Worm (Caenorhabditis elegans): Measurements from ENCODE around the gene clec-49.

- TF ChIP-seq fkh-10 (GFP tag; optimal IDR thresholded peaks at IDR 0.05) = no peak
- no peak for TF ChIP-seq daf-19 (GFP tag; conservative IDR thresholded peaks at IDR 0.05)
- no peak for TF ChIP-seq hlh-30 (tag; optimal IDR thresholded peaks at IDR 0.05; ENCODE audit: insufficient read depth)
Measured at ce11 chrV:19771660-19772059, 20.6 kb upstream of the clec-49 start, which contains the start of gene M162.15.
